Fruit fly (Drosophila melanogaster) whole organism: Measurements from ENCODE around the gene Ziz.

Experiments used
- pan ChIP-seq: fragments of >200 bp; optimal IDR thresholded peaks from 2 replicates; lab custom pipeline; 2017
- psq ChIP-seq: fragments of >200 bp; optimal IDR thresholded peaks from 2 replicates; lab custom pipeline; 2017
- usp ChIP-seq: fragments of >200 bp; optimal IDR thresholded peaks from 2 replicates; lab custom pipeline; 2017; ENCODE audit warnings: missing biosample characterization, missing genetic modification characterization, mixed read lengths

- TF ChIP-seq psq (lab: Kevin White, UChicago): no peak
- TF ChIP-seq pan (lab: Kevin White, UChicago): no peak
- no peak for TF ChIP-seq usp
Observed at dm6 chr2L:7440458-7441018, 55.6 kb downstream of the Ziz start.
